Fruit fly (Drosophila melanogaster): ENCODE measurements around the gene Or33a.

Or33a gene

DNA sequence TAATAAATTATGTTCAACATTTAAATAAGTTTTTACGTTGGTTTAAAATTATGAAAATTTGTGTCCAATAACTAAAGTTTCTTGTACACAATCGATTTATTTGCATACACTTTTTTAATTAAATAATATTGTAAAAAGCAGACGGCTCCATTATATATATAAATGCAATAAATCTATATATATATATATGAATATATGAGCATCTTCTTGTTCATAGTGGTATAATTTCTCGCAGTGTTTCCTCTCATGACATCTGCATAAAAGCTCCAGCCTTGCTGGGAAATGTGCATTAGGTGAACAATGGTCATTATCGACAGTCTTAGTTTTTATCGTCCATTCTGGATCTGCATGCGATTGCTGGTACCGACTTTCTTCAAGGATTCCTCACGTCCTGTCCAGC, 3.4 kb downstream of the Or33a start, which contains the start of gene Or33c:
Or33c (plus strand) TSS at position 301 of the 400 bp plus-strand sequence.
- TF ChIP-seq tj (GFP tag; optimal IDR thresholded peaks at IDR 0.05), result no peak
- TF ChIP-seq bab1 (GFP tag; optimal IDR thresholded peaks at IDR 0.05), result no peak
- TF ChIP-seq CG12768 (GFP tag; optimal IDR thresholded peaks at IDR 0.05), result no peak
- TF ChIP-seq ovo (GFP tag; optimal IDR thresholded peaks at IDR 0.05), result no peak
- no peak for TF ChIP-seq CG1620 (GFP tag; optimal IDR thresholded peaks at IDR 0.05)
- TF ChIP-seq CG7101 (tag; optimal IDR thresholded peaks at IDR 0.05), result no peak
- TF ChIP-seq CG5204 (GFP tag; optimal IDR thresholded peaks at IDR 0.05), result no peak
- TF ChIP-seq toe (GFP tag; optimal IDR thresholded peaks at IDR 0.05), result no peak
- no peak for TF ChIP-seq Clk (GFP tag; optimal IDR thresholded peaks at IDR 0.05)

DNA sequence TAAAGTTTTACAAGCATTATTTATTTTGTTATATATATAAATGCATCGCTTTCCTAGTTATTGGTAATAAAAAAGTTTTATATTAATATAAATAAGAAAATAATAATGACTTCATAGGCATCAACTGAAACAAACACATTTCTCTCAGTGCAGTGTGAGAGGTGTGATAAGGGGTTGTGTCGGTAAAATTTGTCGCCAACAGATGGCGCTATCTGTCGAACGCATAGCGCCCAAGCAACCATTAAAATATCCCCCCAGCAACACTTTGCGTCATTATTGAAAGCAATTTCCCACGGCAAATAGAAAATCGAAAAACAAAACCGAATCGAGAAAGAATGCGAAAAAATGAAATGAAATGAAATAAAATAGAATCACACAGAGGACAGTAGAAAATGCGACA, 6.3 kb downstream of the Or33a start:
- TF ChIP-seq CG5204 (GFP tag; optimal IDR thresholded peaks at IDR 0.05) (no peak), CG7045 (GFP tag; optimal IDR thresholded peaks at IDR 0.05) (no peak), CG14711 (tag; optimal IDR thresholded peaks at IDR 0.05) (no peak), Hr96 (GFP tag; optimal IDR thresholded peaks at IDR 0.05) (no peak), tj (GFP tag; optimal IDR thresholded peaks at IDR 0.05) (no peak), CG12768 (GFP tag; optimal IDR thresholded peaks at IDR 0.05) (no peak), ovo (GFP tag; optimal IDR thresholded peaks at IDR 0.05) (no peak)

DNA sequence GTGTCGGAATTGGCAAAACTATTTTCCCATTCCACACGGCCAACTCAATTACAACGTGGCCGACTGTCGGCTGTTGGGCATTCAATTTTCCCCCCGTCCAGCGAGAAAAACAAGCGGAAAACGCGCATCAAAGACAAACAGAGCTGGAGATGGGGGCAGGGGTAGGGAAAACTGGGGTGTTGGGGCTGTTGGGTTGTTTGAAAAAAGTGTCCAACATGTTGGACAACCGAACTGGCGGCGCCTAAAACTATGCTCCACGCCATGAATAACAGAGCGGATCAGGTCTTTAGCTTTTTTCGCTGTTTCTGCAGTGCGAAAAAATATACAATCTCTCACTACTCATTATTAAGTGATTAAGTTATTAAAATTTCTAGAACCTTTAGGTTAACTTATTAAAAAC, 8.0 kb downstream of the Or33a start:
- TF ChIP-seq Clk (GFP tag; optimal IDR thresholded peaks at IDR 0.05) (no peak), CG33017 (tag; optimal IDR thresholded peaks at IDR 0.05) (no peak), kay (GFP tag; ENCODE audit: borderline replicate concordance) (no peak), CG7045 (GFP tag; optimal IDR thresholded peaks at IDR 0.05) (no peak), CG11617 (GFP tag; optimal IDR thresholded peaks at IDR 0.05) (no peak), toe (GFP tag; optimal IDR thresholded peaks at IDR 0.05) (no peak), CG5204 (GFP tag; optimal IDR thresholded peaks at IDR 0.05) (no peak), cnc (optimal IDR thresholded peaks at IDR 0.05) (no peak), cic (GFP tag; optimal IDR thresholded peaks at IDR 0.05) (no peak), Crg-1 (GFP tag; optimal IDR thresholded peaks at IDR 0.05) (no peak)

DNA sequence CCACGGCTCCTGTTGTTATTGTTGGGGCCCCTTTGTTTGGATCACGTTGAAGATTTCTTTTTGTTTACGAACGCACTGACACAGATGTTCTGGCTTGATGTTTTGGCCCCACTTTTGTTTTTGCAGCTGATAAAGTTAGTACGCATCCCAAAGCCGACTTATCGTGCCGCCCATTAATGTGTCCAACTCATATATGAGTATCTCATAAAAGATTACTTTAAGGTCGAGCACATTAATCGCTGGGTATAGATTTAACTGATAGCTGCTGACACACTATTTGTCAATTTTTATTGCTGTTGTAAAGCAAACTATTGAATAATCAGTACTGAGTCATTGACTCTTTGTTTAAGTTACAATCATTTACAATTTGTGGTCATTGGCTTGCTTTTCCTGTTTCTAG, 8.5 kb downstream of the Or33a start:
- TF ChIP-seq bab1 (GFP tag; optimal IDR thresholded peaks at IDR 0.05) (no peak), cnc (optimal IDR thresholded peaks at IDR 0.05) (no peak)

DNA sequence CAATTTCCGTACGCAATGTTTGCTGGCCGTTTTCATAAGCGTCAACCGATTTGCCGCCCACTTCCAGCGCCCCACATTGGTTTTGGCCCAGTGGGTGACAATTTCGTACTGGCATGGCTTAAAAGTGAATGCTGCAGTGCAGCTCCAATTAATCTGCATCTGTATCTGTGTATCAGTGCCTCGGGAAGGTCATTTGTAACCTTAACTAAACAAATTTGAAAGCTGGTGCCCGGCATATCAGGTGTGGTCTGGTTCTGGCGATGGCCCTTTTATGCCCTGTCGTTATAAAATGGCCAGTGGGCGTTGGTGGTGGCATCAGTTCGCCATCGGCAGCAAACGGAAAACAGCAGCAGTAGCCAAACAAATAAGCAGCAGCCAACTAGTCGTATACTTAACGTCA, 9.5 kb downstream of the Or33a start, which contains the start of gene Crys:
Crys (plus strand) TSS at position 301 of the 400 bp plus-strand sequence.
- no peak for TF ChIP-seq toe (GFP tag; optimal IDR thresholded peaks at IDR 0.05)
- TF ChIP-seq CG11617 (GFP tag; optimal IDR thresholded peaks at IDR 0.05), result no peak

DNA sequence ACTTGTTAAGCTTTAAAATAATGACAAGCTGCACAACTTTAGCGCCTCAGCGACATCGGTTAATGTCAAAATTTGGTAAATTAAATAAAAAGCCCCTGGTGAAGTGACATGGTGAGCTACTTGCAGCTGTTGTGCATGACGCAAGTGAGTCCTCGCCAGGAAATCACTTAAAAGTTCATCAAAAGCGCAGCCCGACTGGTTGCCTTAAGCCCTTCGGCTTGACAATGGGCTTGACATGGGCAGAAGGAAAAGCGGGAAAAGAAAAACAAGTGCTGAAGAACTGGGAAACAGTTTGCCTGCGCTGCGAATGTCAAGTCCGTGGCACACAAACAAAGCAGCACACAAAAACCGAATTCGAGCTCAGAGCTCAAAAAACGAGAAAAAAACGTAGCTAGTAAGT, 13.3 kb downstream of the Or33a start, which contains the start of gene CG16964:
CG16964 (plus strand) TSS at position 301 of the 400 bp plus-strand sequence.
- TF ChIP-seq CG7045 (GFP tag; optimal IDR thresholded peaks at IDR 0.05) (no peak), toe (GFP tag; optimal IDR thresholded peaks at IDR 0.05) (no peak)

DNA sequence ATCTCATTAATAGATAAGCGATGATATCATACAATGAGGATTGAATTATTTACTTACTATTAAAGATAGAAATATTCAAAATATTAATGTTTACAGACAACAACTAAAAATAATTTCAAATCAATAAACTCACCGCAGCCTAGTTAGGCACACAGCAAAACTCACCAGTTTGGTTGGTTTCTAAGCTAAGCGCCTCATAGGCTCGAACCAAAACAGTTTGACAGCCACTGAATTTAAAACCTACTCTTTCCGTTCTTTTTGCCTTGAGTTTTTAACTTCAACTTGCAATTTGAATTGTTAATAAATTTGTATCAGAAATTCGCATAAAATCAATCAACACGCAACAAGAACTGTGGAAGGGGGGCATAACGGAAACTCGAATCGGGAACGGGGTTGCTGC, 14.2 kb downstream of the Or33a start:
- TF ChIP-seq CG7045 (GFP tag; optimal IDR thresholded peaks at IDR 0.05) (no peak), cic (GFP tag; optimal IDR thresholded peaks at IDR 0.05) (no peak), CG11617 (GFP tag; optimal IDR thresholded peaks at IDR 0.05) (no peak), pad (GFP tag; optimal IDR thresholded peaks at IDR 0.05) (no peak), CG1620 (GFP tag; optimal IDR thresholded peaks at IDR 0.05) (no peak), CG14711 (tag; optimal IDR thresholded peaks at IDR 0.05) (no peak), bab1 (GFP tag; optimal IDR thresholded peaks at IDR 0.05) (no peak), Hr96 (GFP tag; optimal IDR thresholded peaks at IDR 0.05) (no peak), tj (GFP tag; optimal IDR thresholded peaks at IDR 0.05) (no peak)

DNA sequence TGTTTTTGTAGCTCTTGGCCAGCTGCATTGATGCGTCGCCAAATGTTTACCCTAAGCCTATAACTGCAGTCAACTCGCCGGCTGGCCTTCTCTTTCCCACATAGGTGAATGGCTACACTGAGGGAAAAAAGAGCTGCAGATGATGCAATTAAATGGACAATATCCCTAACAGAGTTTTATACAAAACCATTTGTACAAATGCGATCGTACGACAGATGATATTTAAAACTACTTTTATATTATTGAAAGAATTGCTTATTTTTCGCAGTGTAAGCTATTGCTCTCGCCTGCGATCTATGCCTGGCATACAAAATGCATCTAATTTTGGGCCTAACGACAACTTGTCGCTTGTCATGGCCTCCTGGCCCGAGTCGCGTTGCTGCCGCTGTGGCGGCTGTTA, 15.6 kb downstream of the Or33a start:
- TF ChIP-seq toe (GFP tag; optimal IDR thresholded peaks at IDR 0.05) (no peak), Clk (GFP tag; optimal IDR thresholded peaks at IDR 0.05) (no peak), CG33017 (tag; optimal IDR thresholded peaks at IDR 0.05) (peak; percentile 26), cic (GFP tag; optimal IDR thresholded peaks at IDR 0.05) (no peak), kay (GFP tag; ENCODE audit: borderline replicate concordance) (peak; percentile 33), CG7101 (tag; optimal IDR thresholded peaks at IDR 0.05) (peak; percentile 1), bab1 (GFP tag; optimal IDR thresholded peaks at IDR 0.05) (no peak)

DNA sequence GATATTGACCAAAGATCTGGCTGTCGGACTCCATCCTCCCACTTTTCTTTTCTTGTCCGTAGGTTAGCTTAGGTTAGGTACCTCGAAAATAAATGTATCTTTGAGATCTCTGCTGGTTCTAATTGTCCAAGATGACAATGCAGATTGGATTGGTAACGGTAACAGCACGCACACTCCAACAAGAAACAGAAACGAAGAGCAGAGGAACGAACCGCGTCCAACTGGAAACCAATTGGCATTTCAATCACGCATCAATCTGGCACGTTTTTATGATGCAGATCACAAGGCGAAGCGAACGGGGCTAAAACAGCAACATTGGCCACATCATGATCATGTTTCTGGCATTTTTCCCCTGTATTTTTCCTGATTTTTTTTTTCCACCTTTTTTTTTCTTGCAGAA, 21.5 kb downstream of the Or33a start:
- no peak for TF ChIP-seq CG7045 (GFP tag; optimal IDR thresholded peaks at IDR 0.05)
- no peak for TF ChIP-seq Crg-1 (GFP tag; optimal IDR thresholded peaks at IDR 0.05)
- TF ChIP-seq CG11617 (GFP tag; optimal IDR thresholded peaks at IDR 0.05), result no peak
- no peak for TF ChIP-seq CG5204 (GFP tag; optimal IDR thresholded peaks at IDR 0.05)
- no peak for TF ChIP-seq CG7101 (tag; optimal IDR thresholded peaks at IDR 0.05)
- TF ChIP-seq ovo (GFP tag; optimal IDR thresholded peaks at IDR 0.05), result no peak

All from whole organism, adult.